Fruit fly (Drosophila melanogaster) Kc167 (cell line): Measurements from ENCODE around the gene BtbVII.

Experiments used
- Sin3A ChIP-seq: fragments of >200 bp; optimal IDR thresholded peaks from 2 replicates; lab custom pipeline; 2018; ENCODE audit warnings: missing external identifiers
- h ChIP-seq: fragments of >200 bp; optimal IDR thresholded peaks from 3 replicates; lab custom pipeline; 2018; ENCODE audit warnings: missing external identifiers
- insv ChIP-seq: fragments of >200 bp; optimal IDR thresholded peaks from 3 replicates; lab custom pipeline; 2018; ENCODE audit warnings: missing external identifiers
- psq ChIP-seq: fragments of >200 bp; optimal IDR thresholded peaks from 2 replicates; lab custom pipeline; 2017; ENCODE audit warnings: missing external identifiers
- ttk ChIP-seq: sonication (Bioruptor generic); optimal IDR thresholded peaks from 2 replicates; lab custom pipeline; 2017; ENCODE audit warnings: missing external identifiers

dm6 chr3L:3169107-3169506, 20.7 kb downstream of the BtbVII start, which contains the start of the genes CG32278 and CG32281:
- TF ChIP-seq psq (lab: Kevin White, UChicago) (no peak), h (lab: Kevin White, UChicago) (no peak), Sin3A (lab: Kevin White, UChicago) (no peak), ttk (lab: Kevin White, UChicago) (no peak), insv (lab: Kevin White, UChicago) (no peak)
